Fruit fly (Drosophila melanogaster) whole organism, embryonic: ENCODE results near the gene Jhbp3.

Experiments
- CG10565 ChIP-seq: fragments of 200-800 bp; sonication (Bioruptor generic); optimal IDR thresholded peaks from 3 replicates; lab custom pipeline; 2016; ENCODE audit warnings: missing biosample characterization, mild to moderate bottlenecking, missing genetic modification characterization
- CG1603 ChIP-seq: fragments of 200-800 bp; sonication (Bioruptor generic); optimal IDR thresholded peaks from 2 replicates; lab custom pipeline; 2019; ENCODE audit warnings: missing biosample characterization, mild to moderate bottlenecking, missing genetic modification characterization, moderate library complexity
- CG16779 ChIP-seq: fragments of 200-800 bp; sonication (Bioruptor generic); IDR thresholded peaks from 2 replicates; pipeline ENCODE4 v1.3.6; 2022; ENCODE audit warnings: missing biosample characterization, missing genetic modification characterization
- CG17328 ChIP-seq: fragments of 200-800 bp; sonication (Bioruptor generic); IDR thresholded peaks from 2 replicates; pipeline ENCODE4 v1.3.6; 2022; ENCODE audit warnings: missing biosample characterization, missing genetic modification characterization
- CG30403 ChIP-seq: fragments of 200-800 bp; sonication (Bioruptor generic); optimal IDR thresholded peaks from 3 replicates; lab custom pipeline; 2016; ENCODE audit warnings: missing biosample characterization, missing genetic modification characterization
- CG4854 ChIP-seq: fragments of 200-800 bp; sonication (Bioruptor generic); optimal IDR thresholded peaks from 2 replicates; lab custom pipeline; 2016; ENCODE audit warnings: missing biosample characterization, missing genetic modification characterization, inconsistent platforms
- CG5245 ChIP-seq: fragments of 200-800 bp; sonication (Bioruptor generic); optimal IDR thresholded peaks from 3 replicates; lab custom pipeline; 2016; ENCODE audit warnings: missing biosample characterization, missing genetic modification characterization
- CG5953 ChIP-seq: fragments of 200-800 bp; sonication (Bioruptor generic); IDR thresholded peaks from 2 replicates; pipeline ENCODE4 v1.3.6; 2022; ENCODE audit warnings: missing biosample characterization, missing genetic modification characterization
- CG6175 ChIP-seq: fragments of 200-800 bp; sonication (Bioruptor generic); IDR thresholded peaks from 3 replicates; pipeline ENCODE4 v1.3.6; 2022; ENCODE audit warnings: missing biosample characterization, missing genetic modification characterization
- CG7271 ChIP-seq: fragments of 200-800 bp; sonication (Bioruptor generic); optimal IDR thresholded peaks from 2 replicates; lab custom pipeline; 2018; ENCODE audit warnings: missing biosample characterization, mild to moderate bottlenecking, missing genetic modification characterization, moderate library complexity
- CG7372 ChIP-seq: fragments of 200-800 bp; sonication (Bioruptor generic); IDR thresholded peaks from 2 replicates; pipeline ENCODE4 v1.3.6; 2022; ENCODE audit warnings: missing biosample characterization, missing genetic modification characterization
- CG7556 ChIP-seq: fragments of 200-800 bp; sonication (Bioruptor generic); optimal IDR thresholded peaks from 2 replicates; lab custom pipeline; 2017; ENCODE audit warnings: missing biosample characterization, mild to moderate bottlenecking, missing genetic modification characterization
- CG7987 ChIP-seq: fragments of 200-800 bp; sonication (Bioruptor generic); optimal IDR thresholded peaks from 2 replicates; lab custom pipeline; 2018; ENCODE audit warnings: missing biosample characterization, mild to moderate bottlenecking, missing genetic modification characterization, moderate library complexity
- CG8924 ChIP-seq: fragments of 200-800 bp; optimal IDR thresholded peaks from 3 replicates; lab custom pipeline; 2019; ENCODE audit warnings: missing biosample characterization, mild to moderate bottlenecking, missing genetic modification characterization, moderate library complexity
- CoRest ChIP-seq: fragments of 200-800 bp; sonication (Bioruptor generic); optimal IDR thresholded peaks from 3 replicates; lab custom pipeline; 2018; ENCODE audit warnings: missing biosample characterization, mild to moderate bottlenecking, missing genetic modification characterization, moderate library complexity
- Dbx ChIP-seq: fragments of 200-800 bp; sonication (Bioruptor generic); IDR thresholded peaks from 3 replicates; pipeline ENCODE4 v1.3.6; 2022; ENCODE audit warnings: missing biosample characterization, missing genetic modification characterization
- Dek ChIP-seq: fragments of 200-800 bp; sonication (Bioruptor generic); optimal IDR thresholded peaks from 3 replicates; lab custom pipeline; 2019; ENCODE audit warnings: missing biosample characterization, mild to moderate bottlenecking, missing genetic modification characterization, moderate library complexity
- Doc2 ChIP-seq: fragments of 200-800 bp; sonication (Bioruptor generic); IDR thresholded peaks from 2 replicates; pipeline ENCODE4 v1.3.6; 2022; ENCODE audit warnings: missing biosample characterization, missing genetic modification characterization
- ERR ChIP-seq: fragments of 200-800 bp; sonication (Bioruptor generic); optimal IDR thresholded peaks from 2 replicates; lab custom pipeline; 2016; ENCODE audit warnings: missing biosample characterization, missing genetic modification characterization
- Fer1 ChIP-seq: fragments of 200-800 bp; sonication (Bioruptor generic); optimal IDR thresholded peaks from 2 replicates; lab custom pipeline; 2017; ENCODE audit warnings: missing biosample characterization, mild to moderate bottlenecking, missing genetic modification characterization
- H15 ChIP-seq: fragments of 200-800 bp; sonication (Bioruptor generic); IDR thresholded peaks from 3 replicates; pipeline ENCODE4 v1.3.6; 2022; ENCODE audit warnings: missing biosample characterization, missing genetic modification characterization
- HmgZ ChIP-seq: fragments of 200-800 bp; sonication (Bioruptor generic); optimal IDR thresholded peaks from 2 replicates; lab custom pipeline; 2018; ENCODE audit warnings: missing biosample characterization, mild to moderate bottlenecking, missing genetic modification characterization
- Myb ChIP-seq: fragments of 200-800 bp; sonication (Bioruptor generic); optimal IDR thresholded peaks from 2 replicates; lab custom pipeline; 2016; ENCODE audit warnings: missing biosample characterization, missing genetic modification characterization
- Pdp1 ChIP-seq, 2 experiments: fragments of 200-800 bp; sonication (Bioruptor generic); optimal IDR thresholded peaks; 3 replicates each; lab custom pipeline; 2016; ENCODE audit warnings: missing biosample characterization in 2 of 2, missing genetic modification characterization in 2 of 2, mild to moderate bottlenecking in 1 of 2, moderate library complexity in 1 of 2
- Ptx1 ChIP-seq: fragments of 200-800 bp; sonication (Bioruptor generic); IDR thresholded peaks from 2 replicates; pipeline ENCODE4 v1.3.6; 2022; ENCODE audit warnings: missing biosample characterization, missing genetic modification characterization
- Sry-β ChIP-seq: fragments of 200-800 bp; sonication (Bioruptor generic); optimal IDR thresholded peaks from 2 replicates; lab custom pipeline; 2018; ENCODE audit warnings: missing biosample characterization, mild to moderate bottlenecking, missing genetic modification characterization, moderate library complexity
- Stat92E ChIP-seq, 3 experiments: fragments of >200 bp in 2 of 3; fragments of 200-800 bp in 1 of 3; sonication (Bioruptor generic) in 1 of 3; optimal IDR thresholded peaks; 2 replicates each; lab custom pipeline; 2017 to 2019; ENCODE audit warnings: missing biosample characterization in 3 of 3, missing genetic modification characterization in 3 of 3, mild to moderate bottlenecking in 1 of 3, moderate library complexity in 1 of 3
- TFAM ChIP-seq: fragments of 200-800 bp; sonication (Bioruptor generic); optimal IDR thresholded peaks from 2 replicates; lab custom pipeline; 2017; ENCODE audit warnings: missing biosample characterization, missing genetic modification characterization, inconsistent platforms
- Tbp ChIP-seq: fragments of >200 bp; optimal IDR thresholded peaks from 2 replicates; lab custom pipeline; 2018; ENCODE audit warnings: missing biosample characterization, missing genetic modification characterization
- Xbp1 ChIP-seq: fragments of 200-800 bp; sonication (Bioruptor generic); optimal IDR thresholded peaks from 3 replicates; lab custom pipeline; 2016; ENCODE audit warnings: missing biosample characterization, mild to moderate bottlenecking, missing genetic modification characterization
- aop ChIP-seq: fragments of 200-800 bp; sonication (Bioruptor generic); IDR thresholded peaks from 2 replicates; pipeline ENCODE4 v1.3.6; 2022; ENCODE audit warnings: missing biosample characterization, missing genetic modification characterization
- cas ChIP-seq: fragments of 200-800 bp; sonication (Bioruptor generic); IDR thresholded peaks from 2 replicates; pipeline ENCODE4 v1.3.6; 2022; ENCODE audit warnings: missing biosample characterization, missing genetic modification characterization
- caup ChIP-seq: fragments of 200-800 bp; sonication (Bioruptor generic); optimal IDR thresholded peaks from 3 replicates; lab custom pipeline; 2017; ENCODE audit warnings: missing biosample characterization, mild to moderate bottlenecking, missing genetic modification characterization, moderate library complexity; ENCODE audit not compliant: severe bottlenecking
- chif ChIP-seq, 2 experiments: fragments of 200-800 bp; sonication (Bioruptor generic); optimal IDR thresholded peaks; 3 replicates each; lab custom pipeline; 2016; ENCODE audit warnings: missing biosample characterization in 2 of 2, missing genetic modification characterization in 2 of 2
- chn ChIP-seq: fragments of 200-800 bp; sonication (Bioruptor generic); optimal IDR thresholded peaks from 2 replicates; lab custom pipeline; 2016; ENCODE audit warnings: missing biosample characterization, missing genetic modification characterization
- crc ChIP-seq: fragments of 200-800 bp; sonication (Bioruptor generic); optimal IDR thresholded peaks from 2 replicates; lab custom pipeline; 2016; ENCODE audit warnings: missing biosample characterization, missing genetic modification characterization
- fru ChIP-seq: fragments of >200 bp; optimal IDR thresholded peaks from 2 replicates; lab custom pipeline; 2017
- grau ChIP-seq: fragments of 200-800 bp; optimal IDR thresholded peaks from 3 replicates; lab custom pipeline; 2019; ENCODE audit warnings: missing biosample characterization, mild to moderate bottlenecking, missing genetic modification characterization, moderate library complexity
- ind ChIP-seq: fragments of 200-800 bp; sonication (Bioruptor generic); optimal IDR thresholded peaks from 3 replicates; lab custom pipeline; 2016; ENCODE audit warnings: missing biosample characterization, missing genetic modification characterization
- kah ChIP-seq: fragments of 200-800 bp; sonication (Bioruptor generic); optimal IDR thresholded peaks from 2 replicates; lab custom pipeline; 2018; ENCODE audit warnings: missing biosample characterization, mild to moderate bottlenecking, missing genetic modification characterization
- ken ChIP-seq: fragments of 200-800 bp; sonication (Bioruptor generic); IDR thresholded peaks from 3 replicates; pipeline ENCODE4 v1.3.6; 2022; ENCODE audit warnings: missing biosample characterization, missing genetic modification characterization
- lov ChIP-seq, 2 experiments: fragments of 200-800 bp in 1 of 2; fragments of >200 bp in 1 of 2; sonication (Bioruptor generic) in 1 of 2; IDR thresholded peaks in 1 of 2; optimal IDR thresholded peaks in 1 of 2; 2 replicates in 1 of 2; 3 replicates in 1 of 2; pipeline versions ENCODE4 v1.3.6 to Lab custom; 2017 to 2022; ENCODE audit warnings: missing biosample characterization in 1 of 2, missing genetic modification characterization in 1 of 2
- otp ChIP-seq: fragments of 200-800 bp; sonication (Bioruptor generic); IDR thresholded peaks from 3 replicates; pipeline ENCODE4, ENCODE4 v1.3.6; 2022; ENCODE audit warnings: missing biosample characterization, missing genetic modification characterization
- pnt ChIP-seq: fragments of 200-800 bp; sonication (Bioruptor generic); optimal IDR thresholded peaks from 3 replicates; lab custom pipeline; 2016; ENCODE audit warnings: missing biosample characterization, missing genetic modification characterization
- pum ChIP-seq: fragments of 200-800 bp; sonication (Bioruptor generic); optimal IDR thresholded peaks from 2 replicates; lab custom pipeline; 2016; ENCODE audit warnings: missing biosample characterization, missing genetic modification characterization
- repo ChIP-seq: fragments of 200-800 bp; sonication (Bioruptor generic); optimal IDR thresholded peaks from 2 replicates; lab custom pipeline; 2016; ENCODE audit warnings: missing biosample characterization, missing genetic modification characterization
- ro ChIP-seq: fragments of 200-800 bp; sonication (Bioruptor generic); IDR thresholded peaks from 2 replicates; pipeline ENCODE4 v1.3.6; 2022; ENCODE audit warnings: missing biosample characterization, missing genetic modification characterization
- sisA ChIP-seq: fragments of 200-800 bp; sonication (Bioruptor generic); IDR thresholded peaks from 2 replicates; pipeline ENCODE4 v1.3.6; 2022; ENCODE audit warnings: missing biosample characterization, missing genetic modification characterization
- stc ChIP-seq: fragments of 200-800 bp; sonication (Bioruptor generic); IDR thresholded peaks from 2 replicates; pipeline ENCODE4 v1.3.6; 2022; ENCODE audit warnings: missing biosample characterization, missing genetic modification characterization

Jhbp3 gene

DNA sequence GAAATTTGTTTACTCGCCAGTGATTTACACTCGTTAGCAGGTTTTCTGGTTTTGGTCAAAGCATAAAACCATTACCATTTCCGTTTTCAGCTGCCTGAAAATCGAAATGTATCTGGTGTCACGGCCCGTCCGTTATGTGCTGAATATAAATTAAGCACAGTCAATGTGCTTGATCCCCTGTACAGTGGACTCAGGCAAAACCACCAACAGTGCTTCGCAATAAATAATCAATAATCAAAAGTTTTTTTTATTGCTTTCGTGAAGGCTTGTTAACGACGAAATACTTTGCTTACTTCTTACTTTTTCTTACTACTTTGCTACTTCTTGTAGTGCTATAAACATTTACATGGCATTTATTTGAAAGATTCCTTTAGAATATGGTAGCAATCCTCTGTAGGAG is 41.9 kb downstream of the Jhbp3 start (continued):
- TF ChIP-seq grau (tag; lab: Kevin White, UChicago) (peak; percentile 78), Dek (tag; lab: Kevin White, UChicago) (peak; percentile 2), ro (GFP tag; lab: Robert Waterston, UW) (no peak), CG7556 (GFP tag; lab: Kevin White, UChicago) (peak; percentile 27), repo (GFP tag; lab: Kevin White, UChicago) (no peak), CG30403 (peak; percentile 12), CG5953 (GFP tag; lab: Robert Waterston, UW) (no peak)

DNA sequence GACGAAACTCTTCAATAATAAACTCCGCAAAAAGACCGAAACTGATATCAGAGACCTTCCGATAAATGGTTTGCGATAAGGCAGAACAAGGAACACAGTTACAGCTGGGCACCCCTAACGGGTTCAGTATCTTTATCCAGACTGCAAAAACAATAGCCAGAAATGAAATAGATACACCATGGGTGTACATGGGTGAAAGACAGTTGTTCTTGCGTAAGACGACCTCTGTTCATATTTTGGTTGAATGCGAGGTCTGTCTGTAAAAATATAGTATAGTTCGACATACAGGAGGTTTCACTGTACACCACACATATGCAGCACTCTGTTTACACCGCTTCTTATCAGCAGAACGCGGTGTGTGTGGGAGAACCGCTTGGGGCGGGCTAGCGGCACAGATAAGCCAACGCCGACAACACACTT is 42.9 kb downstream of the Jhbp3 start:
- peak; percentile 79 for TF ChIP-seq Ptx1 (GFP tag; lab: Robert Waterston, UW)
- no peak for TF ChIP-seq Tbp (GFP tag; lab: Kevin White, UChicago)
- peak; percentile 41 to 54 for TF ChIP-seq chif (GFP tag; optimal IDR thresholded peaks at IDR 0.05; lab: Kevin White, UChicago)
- peak; percentile 66 to 87 for TF ChIP-seq Pdp1 (GFP tag; optimal IDR thresholded peaks at IDR 0.05; lab: Kevin White, UChicago)
- TF ChIP-seq CG5245 (GFP tag; lab: Kevin White, UChicago), result peak; percentile 40
- TF ChIP-seq sisA (GFP tag; lab: Robert Waterston, UW), result peak; percentile 61
- peak; percentile 16 for TF ChIP-seq CG7987 (GFP tag; lab: Kevin White, UChicago)
- peak; percentile 30 for TF ChIP-seq Myb
- TF ChIP-seq CG16779 (GFP tag; lab: Robert Waterston, UW), result peak; percentile 11; the same call in 1 of the 2 replicates
- TF ChIP-seq stc, result peak; percentile 54; the same call in 1 of the 2 replicates
- peak; percentile 48 for TF ChIP-seq crc (GFP tag; lab: Kevin White, UChicago)
- TF ChIP-seq CG1603 (tag; lab: Kevin White, UChicago), result peak; percentile 80
- TF ChIP-seq HmgZ (tag; lab: Kevin White, UChicago), result peak; percentile 89
- no peak for TF ChIP-seq TFAM (GFP tag; lab: Kevin White, UChicago)
- peak; percentile 40; the same call in 1 of the 3 replicates for TF ChIP-seq otp
- TF ChIP-seq ind (GFP tag; lab: Kevin White, UChicago), result peak; percentile 72
- TF ChIP-seq chn (GFP tag; lab: Kevin White, UChicago), result peak; percentile 6
- TF ChIP-seq cas (GFP tag; lab: Robert Waterston, UW), result 0 out of 2 replicates have a peak, but pooled peaks have one; percentile 54
- peak; percentile 58 for TF ChIP-seq pum (GFP tag; lab: Kevin White, UChicago)
- peak; percentile 40 for TF ChIP-seq pnt (GFP tag; lab: Kevin White, UChicago)
- no peak for TF ChIP-seq aop (GFP tag; lab: Robert Waterston, UW)
- peak; percentile 50; the same call in 1 of the 2 replicates for TF ChIP-seq CG7372 (GFP tag; lab: Robert Waterston, UW)
- TF ChIP-seq CG6175 (GFP tag; lab: Robert Waterston, UW), result 0 out of 3 replicates have a peak, but pooled peaks have one; percentile 37
- peak; percentile 58; the same call in 2 of the 3 replicates for TF ChIP-seq H15 (GFP tag; lab: Robert Waterston, UW)
- peak; percentile 43 for TF ChIP-seq CG4854 (GFP tag; lab: Kevin White, UChicago)
- peak; percentile 63; the same call in 1 of the 2 replicates for TF ChIP-seq CG17328 (GFP tag; lab: Robert Waterston, UW)
- no peak for TF ChIP-seq fru (lab: Kevin White, UChicago)
- no peak for TF ChIP-seq CG7271
- TF ChIP-seq CG10565 (GFP tag; lab: Kevin White, UChicago), result no peak
- TF ChIP-seq CoRest, result peak; percentile 45
- peak; percentile 76 for TF ChIP-seq caup (GFP tag; lab: Kevin White, UChicago)
- TF ChIP-seq Xbp1 (GFP tag; lab: Kevin White, UChicago), result peak; percentile 62
- peak; percentile 79 for TF ChIP-seq ERR
- no peak for TF ChIP-seq lov (optimal IDR thresholded peaks at IDR 0.05; lab: Kevin White, UChicago)
- peak; percentile 68 for TF ChIP-seq lov (GFP tag; IDR thresholded peaks at IDR 0.05; lab: Robert Waterston, UW)
- peak; percentile 79 for TF ChIP-seq Dbx (GFP tag; lab: Robert Waterston, UW)
- peak; percentile 56; the same call in 1 of the 3 replicates for TF ChIP-seq ken (GFP tag; lab: Robert Waterston, UW)
- TF ChIP-seq Fer1 (GFP tag; lab: Kevin White, UChicago), result peak; percentile 80
- TF ChIP-seq CG8924 (tag; lab: Kevin White, UChicago), result peak; percentile 54
- TF ChIP-seq Sry-β, result no peak
- no peak for TF ChIP-seq Stat92E (GFP tag; optimal IDR thresholded peaks at IDR 0.05; lab: Kevin White, UChicago)
- 0 out of 2 replicates have a peak, but pooled peaks have one; percentile 14 for TF ChIP-seq Doc2 (GFP tag; lab: Robert Waterston, UW)
- TF ChIP-seq kah (GFP tag; lab: Kevin White, UChicago), result no peak
